Fruit fly (Drosophila melanogaster) whole organism, prepupa: ENCODE data around the gene Kaz1-ORFB.

Experiments
- CG10669 ChIP-seq: fragments of 200-800 bp; sonication (Bioruptor generic); optimal IDR thresholded peaks from 3 replicates; lab custom pipeline; 2018; ENCODE audit warnings: missing biosample characterization, mild to moderate bottlenecking, missing genetic modification characterization, moderate library complexity
- CG15336 ChIP-seq: fragments of 200-800 bp; sonication (Bioruptor generic); IDR thresholded peaks from 2 replicates; pipeline ENCODE4 v1.3.6; 2022; ENCODE audit warnings: missing biosample characterization, missing genetic modification characterization
- CG1621 ChIP-seq: fragments of 200-800 bp; sonication (Bioruptor generic); optimal IDR thresholded peaks from 3 replicates; lab custom pipeline; 2018; ENCODE audit warnings: missing biosample characterization, mild to moderate bottlenecking, missing genetic modification characterization
- CG6163 ChIP-seq: fragments of 200-800 bp; sonication (Bioruptor generic); IDR thresholded peaks from 3 replicates; pipeline ENCODE4 v1.3.6; 2022; ENCODE audit warnings: missing biosample characterization, missing genetic modification characterization
- CG6808 ChIP-seq: fragments of 200-800 bp; sonication (Bioruptor generic); optimal IDR thresholded peaks from 3 replicates; lab custom pipeline; 2017; ENCODE audit warnings: missing biosample characterization, missing genetic modification characterization, mild to moderate bottlenecking, moderate library complexity, missing genetic modification reagents
- CG8119 ChIP-seq: fragments of 200-800 bp; sonication (Bioruptor generic); IDR thresholded peaks from 3 replicates; pipeline ENCODE4 v1.3.6; 2022; ENCODE audit warnings: missing biosample characterization, missing genetic modification characterization
- CG9139 ChIP-seq: fragments of 200-800 bp; sonication (Bioruptor generic); optimal IDR thresholded peaks from 3 replicates; lab custom pipeline; 2017; ENCODE audit warnings: missing biosample characterization, mild to moderate bottlenecking, missing genetic modification characterization
- Eip75B ChIP-seq: fragments of 200-800 bp; sonication (Bioruptor generic); optimal IDR thresholded peaks from 3 replicates; lab custom pipeline; 2016; ENCODE audit warnings: missing biosample characterization, missing genetic modification characterization
- Hr38 ChIP-seq: sonication (Bioruptor generic); optimal IDR thresholded peaks from 2 replicates; lab custom pipeline; 2016; ENCODE audit warnings: missing biosample characterization, missing genetic modification characterization
- OdsH ChIP-seq: fragments of 200-800 bp; sonication (Bioruptor generic); optimal IDR thresholded peaks from 3 replicates; lab custom pipeline; 2016; ENCODE audit warnings: missing biosample characterization, missing genetic modification characterization
- Sox15 ChIP-seq: fragments of 200-800 bp; sonication (Bioruptor generic); optimal IDR thresholded peaks from 3 replicates; lab custom pipeline; 2016; ENCODE audit warnings: missing biosample characterization, missing genetic modification characterization
- lz ChIP-seq: fragments of 200-800 bp; sonication (Bioruptor generic); optimal IDR thresholded peaks from 3 replicates; lab custom pipeline; 2016; ENCODE audit warnings: missing biosample characterization, missing genetic modification characterization
- net ChIP-seq: fragments of 200-800 bp; sonication (Bioruptor generic); optimal IDR thresholded peaks from 3 replicates; lab custom pipeline; 2016; ENCODE audit warnings: missing biosample characterization, missing genetic modification characterization
- pdm3 ChIP-seq: fragments of 200-800 bp; sonication (Bioruptor generic); optimal IDR thresholded peaks from 3 replicates; lab custom pipeline; 2016; ENCODE audit warnings: missing biosample characterization, missing genetic modification characterization

dm6 chr3L:212520-212919 is 3.9 kb upstream of the Kaz1-ORFB start, which contains the start of the genes thoc7 and Dis3l2:
- TF ChIP-seq Eip75B (GFP tag; lab: Kevin White, UChicago) (no peak), CG1621 (tag; lab: Kevin White, UChicago) (no peak), OdsH (GFP tag; lab: Kevin White, UChicago) (no peak), CG15336 (no peak), lz (no peak), CG6163 (GFP tag; lab: Robert Waterston, UW) (no peak), CG8119 (GFP tag; lab: Robert Waterston, UW) (no peak), net (GFP tag; lab: Kevin White, UChicago) (no peak), Sox15 (GFP tag; lab: Kevin White, UChicago) (no peak), CG6808 (GFP tag; lab: Kevin White, UChicago) (no peak), CG9139 (GFP tag; lab: Kevin White, UChicago) (no peak), Hr38 (no peak), pdm3 (GFP tag; lab: Kevin White, UChicago) (no peak), CG10669 (GFP tag; lab: Kevin White, UChicago) (no peak)
